Fruit fly (Drosophila melanogaster) S2 (cell line): ENCODE results near the gene CG45218.

Source experiments
- CG8478 ChIP-seq: fragments of >200 bp; optimal IDR thresholded peaks from 2 replicates; lab custom pipeline; 2018
- CTCF ChIP-seq, 2 experiments: fragments of >200 bp; optimal IDR thresholded peaks; 2 replicates each; lab custom pipeline; 2018

CG45218 gene

dm6 chr3R:15290642-15291118 is at the start of gene CG45218:
Gene CG45218, minus strand, starts transcription at chr3R:15290799.
- TF ChIP-seq CG8478 (lab: Kevin White, UChicago), result no peak
- TF ChIP-seq CTCF (optimal IDR thresholded peaks at IDR 0.05; lab: Kevin White, UChicago), result no peak

DNA sequence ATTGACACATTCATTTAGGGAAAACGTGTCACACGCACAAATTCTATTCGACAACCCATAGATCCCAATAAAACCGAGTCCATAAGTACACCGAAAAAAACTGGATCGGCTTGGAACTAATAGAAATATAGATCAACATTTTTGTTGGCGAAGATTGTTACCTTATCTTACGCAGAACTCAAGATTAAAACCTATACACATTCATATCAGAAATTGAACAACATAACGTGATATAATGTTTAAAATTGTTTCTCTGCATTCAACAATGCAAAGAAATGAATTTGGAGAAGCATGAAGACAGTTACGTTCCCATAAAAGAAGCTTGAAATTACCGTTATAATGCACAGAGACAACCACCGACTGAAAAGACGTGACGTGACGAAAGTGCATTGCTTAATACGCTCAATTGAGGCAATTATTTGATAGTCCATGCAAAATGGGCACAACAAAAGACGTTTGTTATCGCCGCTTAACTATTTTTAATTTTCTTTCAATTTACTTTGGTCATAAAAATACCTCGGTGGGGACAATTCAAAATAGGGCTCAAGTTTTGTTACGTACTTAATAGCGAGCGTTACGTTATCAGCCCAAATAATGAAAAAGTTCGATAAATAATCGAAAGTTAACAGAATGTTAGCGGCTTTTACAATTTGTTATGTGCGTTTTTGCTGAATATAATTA is 49.6 kb upstream of the CG45218 start, which contains the start of gene SerRS-m:
Gene SerRS-m, plus strand, starts transcription at position 616 of the 681 bp plus-strand sequence.
- no peak for TF ChIP-seq CG8478 (lab: Kevin White, UChicago)
- TF ChIP-seq CTCF (optimal IDR thresholded peaks at IDR 0.05; lab: Kevin White, UChicago), result no peak

- TF ChIP-seq CG8478 (lab: Kevin White, UChicago) (no peak), CTCF (optimal IDR thresholded peaks at IDR 0.05; lab: Kevin White, UChicago) (no peak)
These were observed 48.5 kb upstream of the CG45218 start for dm6 chr3R:15339111-15339510.

- peak; percentile 41 to 48 for TF ChIP-seq CTCF (optimal IDR thresholded peaks at IDR 0.05; lab: Kevin White, UChicago)
- no peak for TF ChIP-seq CG8478 (lab: Kevin White, UChicago)
These were observed 42.4 kb upstream of the CG45218 start, which contains the start of the genes Fkbp39 and Cyfip for dm6 chr3R:15332994-15333393. Gene Fkbp39, minus strand, starts transcription at chr3R:15333133. Gene Cyfip, plus strand, starts transcription at chr3R:15333266.

DNA sequence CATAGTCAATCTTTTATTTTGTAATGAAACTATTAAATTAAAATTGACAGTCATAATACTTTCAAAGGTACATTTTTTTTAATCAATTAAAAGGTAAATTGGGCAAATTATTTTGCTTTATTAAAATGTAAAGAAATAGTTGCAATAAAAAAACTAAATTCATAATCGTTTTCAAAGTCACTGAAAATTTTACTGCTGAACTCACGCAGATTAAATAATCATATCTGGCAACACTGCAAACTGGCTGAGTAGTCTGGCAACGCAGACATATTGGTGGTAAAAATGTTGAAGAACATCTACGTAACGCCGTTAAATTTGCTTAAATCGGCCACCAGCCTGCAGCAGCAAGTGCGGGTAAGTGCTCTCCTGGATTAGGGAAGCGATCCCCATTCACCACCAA is 39.9 kb upstream of the CG45218 start, which contains the start of gene mRpL9:
Gene mRpL9, plus strand, starts transcription at position 267 of the 400 bp plus-strand sequence.
- TF ChIP-seq CTCF (optimal IDR thresholded peaks at IDR 0.05; lab: Kevin White, UChicago) (peak; percentile 4 to 23), CG8478 (lab: Kevin White, UChicago) (no peak)

DNA sequence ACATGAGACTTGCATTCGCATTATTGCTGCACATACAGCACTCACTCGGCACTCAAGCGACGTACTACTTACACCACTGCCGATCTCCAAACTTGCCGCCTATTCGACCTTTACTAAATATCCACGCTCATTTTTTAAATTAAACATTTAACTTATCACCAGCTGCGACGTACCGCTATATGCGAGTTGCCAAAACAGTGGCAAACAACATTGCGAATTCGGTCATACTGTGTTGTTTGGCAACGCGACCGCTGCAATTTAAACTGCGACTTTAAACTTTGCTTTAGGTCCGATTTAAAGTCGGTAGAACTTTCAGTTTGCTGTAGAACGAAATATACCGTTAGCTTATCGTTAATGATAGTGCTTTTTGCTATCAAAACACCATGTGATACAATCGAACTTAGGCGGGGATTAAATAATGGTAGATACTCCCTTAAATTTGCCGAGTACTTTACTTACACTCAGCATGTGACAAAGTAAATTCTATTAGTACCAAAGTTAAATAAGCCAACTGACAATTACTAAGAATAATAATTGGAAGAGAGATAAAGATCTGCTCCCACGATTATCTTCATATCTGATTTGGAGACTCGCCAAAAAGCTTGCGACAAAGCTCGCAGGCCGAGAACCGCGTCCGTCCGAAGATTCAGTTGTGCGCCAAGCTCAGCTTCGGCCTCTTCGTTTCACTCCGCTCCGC is 37.6 kb upstream of the CG45218 start, which contains the start of the genes CG6236 and ea:
Gene CG6236, minus strand, starts transcription at position 187 of the 697 bp plus-strand sequence.
Gene ea, plus strand, starts transcription at position 647 of the 697 bp plus-strand sequence.
- TF ChIP-seq CTCF (optimal IDR thresholded peaks at IDR 0.05; lab: Kevin White, UChicago) (no peak), CG8478 (lab: Kevin White, UChicago) (no peak)

dm6 chr3R:15320747-15321085 is 30.1 kb upstream of the CG45218 start, which contains the start of gene ear:
Gene ear, plus strand, starts transcription at chr3R:15320756.
- TF ChIP-seq CG8478 (lab: Kevin White, UChicago) (no peak), CTCF (optimal IDR thresholded peaks at IDR 0.05; lab: Kevin White, UChicago) (no peak)

- TF ChIP-seq CTCF (optimal IDR thresholded peaks at IDR 0.05; lab: Kevin White, UChicago) (no peak), CG8478 (lab: Kevin White, UChicago) (no peak)
These were observed 29.5 kb upstream of the CG45218 start, which contains the start of the genes CG6276 and CG44040 for dm6 chr3R:15319912-15320746. Gene CG6276, minus strand, starts transcription at chr3R:15320069. Gene CG44040, plus strand, starts transcription at chr3R:15320378.

DNA sequence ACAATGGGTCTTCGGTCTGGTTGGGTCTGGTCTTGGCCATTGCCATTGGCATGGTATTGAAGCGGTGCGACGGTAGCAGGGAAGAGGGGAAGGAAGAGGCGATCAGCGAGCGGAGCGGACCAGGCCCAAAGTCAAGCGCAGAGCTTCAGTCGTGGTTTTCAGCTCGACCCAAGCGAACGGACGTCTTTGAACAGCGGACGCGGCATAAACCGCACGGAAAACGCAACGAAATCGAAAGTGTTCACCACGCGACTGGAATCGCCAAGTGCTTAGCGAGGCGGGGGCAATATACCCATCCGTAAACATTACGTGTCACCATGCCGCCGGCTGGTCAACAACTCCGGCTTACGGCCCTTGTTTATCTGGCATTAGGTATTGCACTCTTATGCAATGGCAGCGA is 25.7 kb upstream of the CG45218 start, which contains the start of gene CG14866:
Gene CG14866, plus strand, starts transcription at position 146 of the 400 bp plus-strand sequence.
- TF ChIP-seq CG8478 (lab: Kevin White, UChicago) (no peak), CTCF (optimal IDR thresholded peaks at IDR 0.05; lab: Kevin White, UChicago) (no peak)

DNA sequence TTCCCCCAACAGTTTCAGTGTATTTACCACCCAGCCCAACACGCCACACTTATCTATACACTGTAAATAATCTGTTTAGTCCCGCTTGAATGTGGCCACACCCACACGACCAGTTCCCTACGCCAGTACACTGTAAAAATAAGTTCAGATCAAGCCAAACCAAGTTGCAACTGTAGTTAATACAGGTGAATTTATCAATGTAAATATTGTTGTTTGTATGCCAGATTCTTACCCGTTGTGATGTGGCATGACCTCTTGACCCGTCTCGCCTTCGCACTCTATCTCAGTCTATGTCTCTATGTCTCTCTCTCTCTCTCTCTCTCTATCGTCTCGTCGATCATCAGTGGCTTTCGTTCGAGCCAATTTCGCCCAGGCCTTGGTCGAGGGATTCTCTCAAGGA is 23.2 kb upstream of the CG45218 start:
- TF ChIP-seq CTCF (optimal IDR thresholded peaks at IDR 0.05; lab: Kevin White, UChicago) (no peak), CG8478 (lab: Kevin White, UChicago) (no peak)

DNA sequence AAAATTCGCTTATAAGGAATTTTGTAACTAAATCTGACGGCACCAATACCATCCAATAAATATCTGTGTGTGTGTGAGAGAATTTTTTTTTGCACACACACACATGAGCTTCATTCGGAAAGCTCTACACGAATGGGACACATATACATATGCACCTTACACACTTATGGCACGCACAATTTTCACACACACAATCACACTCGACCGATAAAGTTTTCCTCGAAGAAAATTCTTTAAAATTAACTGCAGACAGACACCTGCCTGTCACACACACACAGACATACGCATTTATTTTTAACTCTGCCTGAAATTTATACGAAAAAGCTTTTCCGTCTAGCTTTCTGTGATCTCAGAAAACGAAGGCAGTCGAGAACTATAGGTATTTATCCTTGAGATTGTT is 20.1 kb upstream of the CG45218 start:
- TF ChIP-seq CTCF (optimal IDR thresholded peaks at IDR 0.05; lab: Kevin White, UChicago) (no peak), CG8478 (lab: Kevin White, UChicago) (no peak)

dm6 chr3R:15309924-15310323 is 19.3 kb upstream of the CG45218 start, which contains the start of gene Tm2:
Gene Tm2, plus strand, starts transcription at chr3R:15310193.
- TF ChIP-seq CG8478 (lab: Kevin White, UChicago) (no peak), CTCF (optimal IDR thresholded peaks at IDR 0.05; lab: Kevin White, UChicago) (no peak)

DNA sequence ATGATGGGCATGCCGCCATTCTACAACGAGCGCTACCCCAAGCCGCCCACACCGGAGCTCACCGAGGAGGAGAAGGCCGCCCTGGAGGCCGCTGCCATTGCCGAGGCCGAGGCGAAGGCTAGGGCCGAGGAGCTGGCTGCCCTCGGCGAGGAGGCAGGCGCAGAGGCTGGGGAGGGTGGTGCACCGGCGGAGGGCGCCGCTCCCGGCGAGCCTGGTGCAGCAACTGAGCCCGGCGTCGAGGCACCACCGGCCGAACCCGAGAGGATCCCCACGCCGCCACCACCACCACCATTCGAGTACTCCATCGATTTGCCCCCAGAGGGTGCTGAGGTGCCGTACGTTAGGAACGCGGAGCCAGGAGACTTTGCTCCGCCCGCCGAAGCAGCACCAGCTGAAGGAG is 14.6 kb upstream of the CG45218 start:
- no peak for TF ChIP-seq CG8478 (lab: Kevin White, UChicago)
- TF ChIP-seq CTCF (optimal IDR thresholded peaks at IDR 0.05; lab: Kevin White, UChicago), result no peak

DNA sequence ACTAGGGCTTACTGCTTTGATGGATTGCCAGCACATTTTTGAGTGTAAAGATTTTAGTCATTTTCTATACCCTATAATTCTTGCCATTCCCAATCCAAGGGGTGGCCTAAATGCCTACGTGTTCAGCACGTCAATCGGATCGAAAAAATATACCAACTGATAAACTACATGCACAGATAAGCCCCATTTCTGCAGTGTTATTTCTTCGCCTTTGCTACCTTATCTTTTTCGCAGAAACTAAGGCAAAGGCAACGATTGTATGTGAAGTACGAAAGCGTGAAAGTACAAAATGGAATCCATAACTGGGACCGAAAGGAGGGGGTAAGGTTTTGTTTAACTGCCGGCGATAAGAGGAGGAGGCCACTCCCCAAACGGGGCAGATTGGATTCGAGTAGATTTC is 7.3 kb upstream of the CG45218 start:
- TF ChIP-seq CTCF (optimal IDR thresholded peaks at IDR 0.05; lab: Kevin White, UChicago) (no peak), CG8478 (lab: Kevin White, UChicago) (no peak)
